Worm (Caenorhabditis elegans): ENCODE results near the gene F15E6.3.

Gene F15E6.3

ce11 chrIV:4267320-4267719, 27.4 kb upstream of the F15E6.3 start, which contains the start of gene F36A4.4:
F36A4.4 (plus strand) TSS chrIV:4267620.
- TF ChIP-seq tab-1 (GFP tag; IDR thresholded peaks at IDR 0.05) (no peak), med-1 (GFP tag; optimal IDR thresholded peaks at IDR 0.05; ENCODE audit: insufficient read depth) (no peak), flt-1 (GFP tag; IDR thresholded peaks at IDR 0.05) (no peak), T22C8.4 (GFP tag; IDR thresholded peaks at IDR 0.05) (no peak), ztf-23 (GFP tag; IDR thresholded peaks at IDR 0.05) (no peak)

- TF ChIP-seq ref-1 (GFP tag; conservative IDR thresholded peaks at IDR 0.05) (no peak), ztf-29 (GFP tag; IDR thresholded peaks at IDR 0.05) (no peak), tab-1 (GFP tag; IDR thresholded peaks at IDR 0.05) (no peak), cog-1 (tag; optimal IDR thresholded peaks at IDR 0.05) (no peak), flt-1 (GFP tag; IDR thresholded peaks at IDR 0.05) (no peak), ztf-23 (GFP tag; IDR thresholded peaks at IDR 0.05) (no peak), T22C8.4 (GFP tag; IDR thresholded peaks at IDR 0.05) (no peak), klf-2 (GFP tag; conservative IDR thresholded peaks at IDR 0.05) (no peak), med-1 (GFP tag; optimal IDR thresholded peaks at IDR 0.05; ENCODE audit: insufficient read depth) (no peak)
These were observed 25.4 kb upstream of the F15E6.3 start, which contains the start of gene F36A4.3 for ce11 chrIV:4269308-4269707. F36A4.3 (plus strand) TSS chrIV:4269608.

ce11 chrIV:4270925-4271324, 23.8 kb upstream of the F15E6.3 start, which contains the start of gene F36A4.2:
F36A4.2 (plus strand) TSS chrIV:4271225.
- TF ChIP-seq tab-1 (GFP tag; IDR thresholded peaks at IDR 0.05) = no peak
- no peak for TF ChIP-seq flt-1 (GFP tag; IDR thresholded peaks at IDR 0.05)
- TF ChIP-seq klf-2 (GFP tag; conservative IDR thresholded peaks at IDR 0.05) = no peak
- TF ChIP-seq cog-1 (tag; optimal IDR thresholded peaks at IDR 0.05) = no peak
- no peak for TF ChIP-seq ref-1 (GFP tag; conservative IDR thresholded peaks at IDR 0.05)
- TF ChIP-seq ztf-29 (GFP tag; IDR thresholded peaks at IDR 0.05) = no peak
- TF ChIP-seq T22C8.4 (GFP tag; IDR thresholded peaks at IDR 0.05) = no peak
- TF ChIP-seq ztf-23 (GFP tag; IDR thresholded peaks at IDR 0.05) = no peak
- TF ChIP-seq med-1 (GFP tag; optimal IDR thresholded peaks at IDR 0.05; ENCODE audit: insufficient read depth) = no peak

- TF ChIP-seq cog-1 (tag; optimal IDR thresholded peaks at IDR 0.05) (no peak), flt-1 (GFP tag; IDR thresholded peaks at IDR 0.05) (no peak), med-1 (GFP tag; optimal IDR thresholded peaks at IDR 0.05; ENCODE audit: insufficient read depth) (no peak), klf-2 (GFP tag; conservative IDR thresholded peaks at IDR 0.05) (no peak)
These were observed 22.5 kb upstream of the F15E6.3 start, which contains the start of gene F36A4.1 for ce11 chrIV:4272167-4272566. F36A4.1 (plus strand) TSS chrIV:4272467.

ce11 chrIV:4277694-4278093, 17.0 kb upstream of the F15E6.3 start, which contains the start of gene nhr-78:
nhr-78 (minus strand) TSS chrIV:4277875.
- TF ChIP-seq tab-1 (GFP tag; IDR thresholded peaks at IDR 0.05) = no peak
- TF ChIP-seq T22C8.4 (GFP tag; IDR thresholded peaks at IDR 0.05) = no peak
- no peak for TF ChIP-seq ztf-23 (GFP tag; IDR thresholded peaks at IDR 0.05)
- no peak for TF ChIP-seq med-1 (GFP tag; optimal IDR thresholded peaks at IDR 0.05; ENCODE audit: insufficient read depth)

ce11 chrIV:4284020-4284419, 10.7 kb upstream of the F15E6.3 start, which contains the start of gene F15E6.6:
F15E6.6 (minus strand) TSS chrIV:4284120.
- TF ChIP-seq T22C8.4 (GFP tag; IDR thresholded peaks at IDR 0.05) (no peak), flt-1 (GFP tag; IDR thresholded peaks at IDR 0.05) (no peak), klf-2 (GFP tag; conservative IDR thresholded peaks at IDR 0.05) (no peak), cog-1 (tag; optimal IDR thresholded peaks at IDR 0.05) (no peak), tab-1 (GFP tag; IDR thresholded peaks at IDR 0.05) (no peak), ref-1 (GFP tag; conservative IDR thresholded peaks at IDR 0.05) (no peak), med-1 (GFP tag; optimal IDR thresholded peaks at IDR 0.05; ENCODE audit: insufficient read depth) (no peak), ztf-23 (GFP tag; IDR thresholded peaks at IDR 0.05) (no peak), ztf-29 (GFP tag; IDR thresholded peaks at IDR 0.05) (no peak)

- TF ChIP-seq ztf-29 (GFP tag; IDR thresholded peaks at IDR 0.05) (no peak), klf-2 (GFP tag; conservative IDR thresholded peaks at IDR 0.05) (no peak), flt-1 (GFP tag; IDR thresholded peaks at IDR 0.05) (no peak), ref-1 (GFP tag; conservative IDR thresholded peaks at IDR 0.05) (no peak), cog-1 (tag; optimal IDR thresholded peaks at IDR 0.05) (no peak), tab-1 (GFP tag; IDR thresholded peaks at IDR 0.05) (no peak), med-1 (GFP tag; optimal IDR thresholded peaks at IDR 0.05; ENCODE audit: insufficient read depth) (no peak), ztf-23 (GFP tag; IDR thresholded peaks at IDR 0.05) (no peak), T22C8.4 (GFP tag; IDR thresholded peaks at IDR 0.05) (no peak)
These were observed 9.7 kb upstream of the F15E6.3 start for ce11 chrIV:4284989-4285388.

- no peak for TF ChIP-seq ref-1 (GFP tag; conservative IDR thresholded peaks at IDR 0.05)
- no peak for TF ChIP-seq klf-2 (GFP tag; conservative IDR thresholded peaks at IDR 0.05)
- no peak for TF ChIP-seq ztf-23 (GFP tag; IDR thresholded peaks at IDR 0.05)
- no peak for TF ChIP-seq ztf-29 (GFP tag; IDR thresholded peaks at IDR 0.05)
- no peak for TF ChIP-seq T22C8.4 (GFP tag; IDR thresholded peaks at IDR 0.05)
- TF ChIP-seq flt-1 (GFP tag; IDR thresholded peaks at IDR 0.05) = no peak
- no peak for TF ChIP-seq med-1 (GFP tag; optimal IDR thresholded peaks at IDR 0.05; ENCODE audit: insufficient read depth)
- no peak for TF ChIP-seq cog-1 (tag; optimal IDR thresholded peaks at IDR 0.05)
- TF ChIP-seq tab-1 (GFP tag; IDR thresholded peaks at IDR 0.05) = no peak
These were observed 6.4 kb upstream of the F15E6.3 start, which contains the start of gene srv-4 for ce11 chrIV:4288332-4288731. srv-4 (minus strand) TSS chrIV:4288432.

ce11 chrIV:4289267-4289666, 5.4 kb upstream of the F15E6.3 start, which contains the start of gene F15E6.5:
F15E6.5 (plus strand) TSS chrIV:4289567.
- TF ChIP-seq T22C8.4 (GFP tag; IDR thresholded peaks at IDR 0.05) (no peak), flt-1 (GFP tag; IDR thresholded peaks at IDR 0.05) (no peak), tab-1 (GFP tag; IDR thresholded peaks at IDR 0.05) (no peak), med-1 (GFP tag; optimal IDR thresholded peaks at IDR 0.05; ENCODE audit: insufficient read depth) (no peak), cog-1 (tag; optimal IDR thresholded peaks at IDR 0.05) (no peak), ztf-29 (GFP tag; IDR thresholded peaks at IDR 0.05) (no peak), klf-2 (GFP tag; conservative IDR thresholded peaks at IDR 0.05) (no peak), ztf-23 (GFP tag; IDR thresholded peaks at IDR 0.05) (no peak), ref-1 (GFP tag; conservative IDR thresholded peaks at IDR 0.05) (no peak)

- no peak for TF ChIP-seq ztf-29 (GFP tag; IDR thresholded peaks at IDR 0.05)
- TF ChIP-seq flt-1 (GFP tag; IDR thresholded peaks at IDR 0.05) = no peak
- no peak for TF ChIP-seq ref-1 (GFP tag; conservative IDR thresholded peaks at IDR 0.05)
- TF ChIP-seq T22C8.4 (GFP tag; IDR thresholded peaks at IDR 0.05) = no peak
- no peak for TF ChIP-seq tab-1 (GFP tag; IDR thresholded peaks at IDR 0.05)
- TF ChIP-seq cog-1 (tag; optimal IDR thresholded peaks at IDR 0.05) = no peak
These were observed 4.2 kb upstream of the F15E6.3 start, which contains the start of gene dct-7 for ce11 chrIV:4290472-4290871. dct-7 (minus strand) TSS chrIV:4290572.
